Worm (Caenorhabditis elegans): ENCODE results near the gene ZK686.6.
A peak's percentile ranks its signal among the peaks of the same experiment; 100 is the strongest.

The ZK686.6 gene

DNA sequence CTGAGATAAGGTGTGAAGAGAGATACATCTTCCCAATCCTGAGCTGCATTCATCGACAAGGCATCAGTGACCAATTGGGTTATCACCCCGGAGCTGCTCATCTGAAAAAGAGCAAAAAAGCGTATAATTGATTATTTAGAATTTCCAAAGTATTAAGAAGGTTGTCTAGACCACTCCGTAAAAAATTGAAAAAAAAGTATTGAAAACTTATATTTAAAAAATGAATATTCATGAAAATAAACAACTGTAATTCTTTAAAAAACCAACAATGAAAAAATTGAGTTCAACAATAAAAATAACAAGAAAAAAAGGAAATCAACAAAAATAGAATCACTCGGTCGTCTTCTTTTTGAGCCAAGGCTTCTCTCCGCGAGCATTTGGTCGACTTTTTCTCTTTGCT is 9.3 kb downstream of the ZK686.6 start, which contains the start of gene mtx-2:
TSS of gene mtx-2 (minus strand) at position 101 of the 400 bp plus-strand sequence.
- no peak for TF ChIP-seq elt-3 (tag; optimal IDR thresholded peaks at IDR 0.05)
- no peak for TF ChIP-seq ama-1 (optimal IDR thresholded peaks at IDR 0.05)
- TF ChIP-seq nhr-237 (tag; optimal IDR thresholded peaks at IDR 0.05): no peak

DNA sequence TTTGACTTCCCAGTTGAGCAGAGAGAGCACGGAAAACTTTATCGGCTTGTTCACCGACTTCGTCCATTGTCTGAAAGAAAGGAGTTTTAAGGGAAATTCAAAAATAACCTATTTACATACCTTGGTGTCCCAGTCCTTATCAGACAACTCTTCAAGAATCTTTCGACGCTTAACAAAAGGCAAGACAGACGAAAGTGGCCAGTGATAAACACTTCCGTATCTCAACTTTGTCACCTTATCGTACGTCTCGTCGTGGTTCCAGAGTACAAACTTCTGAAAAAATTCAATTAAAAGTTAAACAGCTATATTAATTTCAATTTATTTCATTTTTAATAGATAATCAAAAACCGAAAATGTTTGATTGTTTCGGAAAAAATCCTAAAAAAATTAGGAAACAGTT is 10.6 kb downstream of the ZK686.6 start:
- TF ChIP-seq elt-2 (tag; optimal IDR thresholded peaks at IDR 0.05) (peak; percentile 89), lin-15B (tag; optimal IDR thresholded peaks at IDR 0.05) (no peak), pqm-1 (tag; optimal IDR thresholded peaks at IDR 0.05) (peak; percentile 56)

DNA sequence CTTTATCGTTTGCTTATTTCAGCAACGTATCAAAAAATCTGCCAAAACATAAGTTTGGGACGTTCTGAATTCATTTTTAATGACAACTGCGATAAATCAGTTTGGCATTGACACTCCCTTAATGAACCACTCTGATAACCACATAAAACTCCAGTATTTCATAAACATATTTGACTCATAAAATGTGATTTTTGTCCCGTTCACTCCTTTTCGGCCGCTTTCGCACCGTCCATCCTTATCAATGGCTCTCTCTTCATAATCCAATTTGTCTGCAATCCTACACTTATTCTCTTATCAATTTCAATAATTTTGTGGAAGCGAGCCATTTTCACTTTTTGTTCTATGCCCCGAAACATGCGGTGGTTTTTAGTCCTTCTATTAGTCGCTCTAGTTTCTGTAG is 14.2 kb downstream of the ZK686.6 start, which contains the start of gene pcp-1:
TSS of gene pcp-1 (plus strand) at position 342 of the 400 bp plus-strand sequence.
- TF ChIP-seq nhr-43 (tag; optimal IDR thresholded peaks at IDR 0.05; ENCODE audit: poor library complexity, severe bottlenecking) (no peak), nhr-11 (tag; optimal IDR thresholded peaks at IDR 0.05) (no peak), elt-3 (tag; optimal IDR thresholded peaks at IDR 0.05) (no peak), eor-1 (tag; optimal IDR thresholded peaks at IDR 0.05) (no peak), pha-4 (tag; optimal IDR thresholded peaks at IDR 0.05) (peak; percentile 31), R02D3.7 (tag; optimal IDR thresholded peaks at IDR 0.05) (no peak), unc-39 (tag; optimal IDR thresholded peaks at IDR 0.05) (no peak), nhr-12 (tag; optimal IDR thresholded peaks at IDR 0.05) (no peak), lin-15B (tag; optimal IDR thresholded peaks at IDR 0.05) (peak; percentile 34), fos-1 (tag; optimal IDR thresholded peaks at IDR 0.05) (peak; percentile 55), nhr-25 (tag; optimal IDR thresholded peaks at IDR 0.05) (no peak), jun-1 (tag; optimal IDR thresholded peaks at IDR 0.05) (peak; percentile 67), pqm-1 (tag; optimal IDR thresholded peaks at IDR 0.05) (peak; percentile 99), nhr-237 (tag; optimal IDR thresholded peaks at IDR 0.05) (no peak), snpc-4 (tag; optimal IDR thresholded peaks at IDR 0.05) (no peak), elt-1 (tag; optimal IDR thresholded peaks at IDR 0.05) (no peak), elt-2 (tag; optimal IDR thresholded peaks at IDR 0.05) (peak; percentile 99), hmg-11 (tag; optimal IDR thresholded peaks at IDR 0.05) (no peak)

DNA sequence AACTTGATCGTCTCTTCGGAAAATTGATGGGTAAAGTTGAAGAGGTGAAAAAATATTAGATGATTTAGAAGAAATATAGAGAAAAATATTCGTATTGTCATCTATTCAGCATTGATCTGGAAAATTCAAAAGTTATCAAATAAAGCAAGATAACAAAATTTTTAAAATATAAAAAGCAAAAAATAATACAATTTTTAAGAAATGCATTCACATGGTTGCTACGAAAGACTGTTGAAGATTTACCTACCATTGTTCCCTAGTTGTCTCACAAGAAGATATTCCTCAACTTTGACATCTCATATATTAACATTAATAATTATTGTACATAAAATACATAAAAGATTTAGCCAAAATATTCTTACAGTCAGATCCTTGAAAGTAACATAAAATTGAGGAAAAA is 18.5 kb downstream of the ZK686.6 start, which contains the start of gene cdh-3:
TSS of gene cdh-3 (minus strand) at position 101 of the 400 bp plus-strand sequence.
- TF ChIP-seq unc-62 (GFP tag; optimal IDR thresholded peaks at IDR 0.05) (no peak), ztf-4 (tag; optimal IDR thresholded peaks at IDR 0.05) (no peak), egl-5 (tag; optimal IDR thresholded peaks at IDR 0.05) (no peak), pha-4 (tag; optimal IDR thresholded peaks at IDR 0.05) (no peak), nhr-11 (tag; optimal IDR thresholded peaks at IDR 0.05) (no peak), ztf-11 (tag; optimal IDR thresholded peaks at IDR 0.05) (no peak), ama-1 (optimal IDR thresholded peaks at IDR 0.05) (no peak), daf-12 (tag; optimal IDR thresholded peaks at IDR 0.05) (no peak), tbx-2 (tag; optimal IDR thresholded peaks at IDR 0.05) (no peak), nfya-1 (tag; optimal IDR thresholded peaks at IDR 0.05; ENCODE audit: insufficient read depth) (no peak), nhr-23 (tag; optimal IDR thresholded peaks at IDR 0.05) (no peak), lsy-12 (tag; optimal IDR thresholded peaks at IDR 0.05) (no peak), elt-1 (tag; optimal IDR thresholded peaks at IDR 0.05) (no peak), nhr-77 (tag; optimal IDR thresholded peaks at IDR 0.05) (no peak), mml-1 (tag; optimal IDR thresholded peaks at IDR 0.05) (no peak), nhr-237 (tag; optimal IDR thresholded peaks at IDR 0.05) (no peak), jun-1 (tag; optimal IDR thresholded peaks at IDR 0.05) (no peak), ceh-16 (tag; optimal IDR thresholded peaks at IDR 0.05) (no peak)

DNA sequence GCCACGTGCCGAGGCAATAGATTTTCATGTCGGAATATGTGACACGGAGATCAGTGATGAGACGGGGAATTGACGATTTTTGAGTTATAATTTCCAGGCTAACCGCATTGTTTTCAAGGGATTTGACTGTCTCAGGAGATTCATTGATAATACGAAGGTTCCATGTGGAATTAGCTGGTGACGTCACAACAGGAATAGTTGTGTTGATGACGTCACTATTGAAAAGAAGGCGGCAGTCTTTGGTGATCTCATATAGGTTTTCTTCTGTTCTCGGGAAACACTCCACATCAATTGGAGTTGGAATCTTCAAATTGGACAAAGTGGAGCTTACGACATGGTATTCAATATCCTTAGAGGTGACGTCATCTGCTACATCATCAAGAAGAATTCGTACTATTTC is 29.6 kb downstream of the ZK686.6 start:
- TF ChIP-seq nfya-1 (tag; optimal IDR thresholded peaks at IDR 0.05; ENCODE audit: insufficient read depth) (no peak), ceh-16 (tag; optimal IDR thresholded peaks at IDR 0.05) (no peak), elt-1 (tag; optimal IDR thresholded peaks at IDR 0.05) (no peak), fkh-2 (tag; optimal IDR thresholded peaks at IDR 0.05) (no peak), hmg-11 (tag; optimal IDR thresholded peaks at IDR 0.05) (no peak), ceh-82 (tag; optimal IDR thresholded peaks at IDR 0.05) (no peak), elt-3 (tag; optimal IDR thresholded peaks at IDR 0.05) (no peak)

Measured in whole organism, L3 larva.